Fruit fly (Drosophila melanogaster) whole organism, embryonic: ENCODE results near the gene CG33721.

Source experiments
- Awh ChIP-seq: fragments of 200-800 bp; sonication (Bioruptor generic); IDR thresholded peaks from 2 replicates; pipeline ENCODE4, ENCODE4 v1.3.6; 2022; ENCODE audit warnings: missing biosample characterization, missing genetic modification characterization
- CG10462 ChIP-seq: fragments of 200-800 bp; sonication (Bioruptor generic); optimal IDR thresholded peaks from 2 replicates; lab custom pipeline; 2016; ENCODE audit warnings: missing biosample characterization, missing genetic modification characterization
- CG11504 ChIP-seq: fragments of 200-800 bp; sonication (Bioruptor generic); optimal IDR thresholded peaks from 3 replicates; lab custom pipeline; 2019; ENCODE audit warnings: missing biosample characterization, mild to moderate bottlenecking, missing genetic modification characterization, moderate library complexity
- CG13424 ChIP-seq: fragments of 200-800 bp; sonication (Bioruptor generic); optimal IDR thresholded peaks from 2 replicates; lab custom pipeline; 2019; ENCODE audit warnings: missing biosample characterization, mild to moderate bottlenecking, missing genetic modification characterization, moderate library complexity
- CG16813 ChIP-seq: fragments of 200-800 bp; sonication (Bioruptor generic); IDR thresholded peaks from 3 replicates; pipeline ENCODE4 v1.3.6; 2022; ENCODE audit warnings: missing biosample characterization, missing genetic modification characterization; ENCODE audit not compliant: partially characterized antibody
- CG17361 ChIP-seq: fragments of 200-800 bp; sonication (Bioruptor generic); IDR thresholded peaks from 3 replicates; pipeline ENCODE4 v1.3.6; 2022; ENCODE audit warnings: missing biosample characterization, missing genetic modification characterization
- CG17912 ChIP-seq: fragments of 200-800 bp; sonication (Bioruptor generic); optimal IDR thresholded peaks from 2 replicates; lab custom pipeline; 2018; ENCODE audit warnings: missing biosample characterization, mild to moderate bottlenecking, missing genetic modification characterization
- CG18619 ChIP-seq: fragments of 200-800 bp; sonication (Bioruptor generic); optimal IDR thresholded peaks from 3 replicates; lab custom pipeline; 2017; ENCODE audit warnings: missing biosample characterization, mild to moderate bottlenecking, missing genetic modification characterization
- CG32532 ChIP-seq: fragments of 200-800 bp; sonication (Bioruptor generic); IDR thresholded peaks from 2 replicates; pipeline ENCODE4 v1.3.6; 2022; ENCODE audit warnings: missing biosample characterization, missing genetic modification characterization
- CG7786 ChIP-seq: fragments of 200-800 bp; sonication (Bioruptor generic); optimal IDR thresholded peaks from 2 replicates; lab custom pipeline; 2016; ENCODE audit warnings: missing biosample characterization, missing genetic modification characterization
- CG7987 ChIP-seq: fragments of 200-800 bp; sonication (Bioruptor generic); optimal IDR thresholded peaks from 2 replicates; lab custom pipeline; 2018; ENCODE audit warnings: missing biosample characterization, mild to moderate bottlenecking, missing genetic modification characterization, moderate library complexity
- CG9609 ChIP-seq: fragments of 200-800 bp; sonication (Bioruptor generic); optimal IDR thresholded peaks from 3 replicates; lab custom pipeline; 2016; ENCODE audit warnings: missing biosample characterization, missing genetic modification characterization
- CG9932 ChIP-seq: fragments of 200-800 bp; sonication (Bioruptor generic); IDR thresholded peaks from 2 replicates; pipeline ENCODE4 v1.3.6; 2022; ENCODE audit warnings: missing biosample characterization, missing genetic modification characterization
- CHES-1-like ChIP-seq: fragments of 200-800 bp; sonication (Bioruptor generic); optimal IDR thresholded peaks from 2 replicates; lab custom pipeline; 2016; ENCODE audit warnings: missing biosample characterization, missing genetic modification characterization
- Dbx ChIP-seq: fragments of 200-800 bp; sonication (Bioruptor generic); IDR thresholded peaks from 3 replicates; pipeline ENCODE4 v1.3.6; 2022; ENCODE audit warnings: missing biosample characterization, missing genetic modification characterization
- Dip2 ChIP-seq: fragments of 200-800 bp; sonication (Bioruptor generic); IDR thresholded peaks from 2 replicates; pipeline ENCODE4 v1.3.6; 2022; ENCODE audit warnings: missing biosample characterization, missing genetic modification characterization
- Dip3 ChIP-seq: fragments of 200-800 bp; sonication (Bioruptor generic); optimal IDR thresholded peaks from 3 replicates; lab custom pipeline; 2016; ENCODE audit warnings: missing biosample characterization, missing genetic modification characterization
- Doc3 ChIP-seq: fragments of 200-800 bp; sonication (Bioruptor generic); IDR thresholded peaks from 3 replicates; pipeline ENCODE4 v1.3.6; 2022; ENCODE audit warnings: missing biosample characterization, missing genetic modification characterization; ENCODE audit not compliant: partially characterized antibody
- Eip74EF ChIP-seq, 2 experiments: fragments of 200-800 bp in 1 of 2; fragments of >200 bp in 1 of 2; sonication (Bioruptor generic) in 1 of 2; optimal IDR thresholded peaks; 2 replicates each; lab custom pipeline; 2017 to 2019; ENCODE audit warnings: missing biosample characterization in 2 of 2, missing genetic modification characterization in 2 of 2, mild to moderate bottlenecking in 1 of 2, moderate library complexity in 1 of 2
- Gsc ChIP-seq: fragments of 200-800 bp; sonication (Bioruptor generic); IDR thresholded peaks from 2 replicates; pipeline ENCODE4 v1.3.6; 2022; ENCODE audit warnings: missing biosample characterization, missing genetic modification characterization
- HLH54F ChIP-seq: fragments of 200-800 bp; sonication (Bioruptor generic); optimal IDR thresholded peaks from 3 replicates; lab custom pipeline; 2016; ENCODE audit warnings: missing biosample characterization, missing genetic modification characterization
- Hey ChIP-seq: fragments of 200-800 bp; sonication (Bioruptor generic); optimal IDR thresholded peaks from 3 replicates; lab custom pipeline; 2018; ENCODE audit warnings: missing biosample characterization, mild to moderate bottlenecking, missing genetic modification characterization
- Hr78 ChIP-seq, 2 experiments: fragments of 200-800 bp in 1 of 2; fragments of >200 bp in 1 of 2; sonication (Bioruptor generic) in 1 of 2; optimal IDR thresholded peaks; 2 replicates each; lab custom pipeline; 2017 to 2019; ENCODE audit warnings: missing biosample characterization in 2 of 2, missing genetic modification characterization in 2 of 2, mild to moderate bottlenecking in 1 of 2, moderate library complexity in 1 of 2
- Hsf ChIP-seq: fragments of 200-800 bp; sonication (Bioruptor generic); optimal IDR thresholded peaks from 3 replicates; lab custom pipeline; 2016; ENCODE audit warnings: missing biosample characterization, missing genetic modification characterization
- Lpt ChIP-seq: fragments of >200 bp; optimal IDR thresholded peaks from 2 replicates; lab custom pipeline; 2018; ENCODE audit warnings: missing biosample characterization, missing genetic modification characterization
- Med ChIP-seq: fragments of 200-800 bp; sonication (Bioruptor generic); peaks from one replicate; lab custom pipeline; 2016; ENCODE audit warnings: missing biosample characterization, missing genetic modification characterization, mild to moderate bottlenecking, inconsistent platforms, moderate library complexity
- NfI ChIP-seq: fragments of 200-800 bp; sonication (Bioruptor generic); optimal IDR thresholded peaks from 3 replicates; lab custom pipeline; 2018; ENCODE audit warnings: missing biosample characterization, mild to moderate bottlenecking, missing genetic modification characterization, moderate library complexity
- Sin3A ChIP-seq: fragments of >200 bp; optimal IDR thresholded peaks from 2 replicates; lab custom pipeline; 2018
- Sox100B ChIP-seq: fragments of 200-800 bp; sonication (Bioruptor generic); optimal IDR thresholded peaks from 3 replicates; lab custom pipeline; 2018; ENCODE audit warnings: missing biosample characterization, mild to moderate bottlenecking, missing genetic modification characterization
- Tbp ChIP-seq: fragments of >200 bp; optimal IDR thresholded peaks from 2 replicates; lab custom pipeline; 2018; ENCODE audit warnings: missing biosample characterization, missing genetic modification characterization
- Vsx1 ChIP-seq: fragments of 200-800 bp; sonication (Bioruptor generic); optimal IDR thresholded peaks from 2 replicates; lab custom pipeline; 2017; ENCODE audit warnings: missing biosample characterization, mild to moderate bottlenecking, missing genetic modification characterization, missing genetic modification reagents
- ab ChIP-seq: fragments of 200-800 bp; sonication (Bioruptor generic); optimal IDR thresholded peaks from 2 replicates; lab custom pipeline; 2016; ENCODE audit warnings: missing biosample characterization, missing genetic modification characterization
- ase ChIP-seq: fragments of 200-800 bp; sonication (Bioruptor generic); IDR thresholded peaks from 3 replicates; pipeline ENCODE4 v1.3.6; 2022; ENCODE audit warnings: missing biosample characterization, missing genetic modification characterization
- bowl ChIP-seq: fragments of 200-800 bp; sonication (Bioruptor generic); IDR thresholded peaks from 2 replicates; pipeline ENCODE4 v1.3.6; 2022; ENCODE audit warnings: missing biosample characterization, missing genetic modification characterization
- chinmo ChIP-seq: fragments of 200-800 bp; sonication (Bioruptor generic); IDR thresholded peaks from 4 replicates; pipeline ENCODE4 v1.3.6; 2022; ENCODE audit warnings: missing biosample characterization, missing genetic modification characterization; ENCODE audit not compliant: partially characterized antibody
- dan ChIP-seq: fragments of 200-800 bp; sonication (Bioruptor generic); IDR thresholded peaks from 2 replicates; pipeline ENCODE4 v1.3.6; 2022; ENCODE audit warnings: missing biosample characterization, missing genetic modification characterization
- eve ChIP-seq, 2 experiments: fragments of >200 bp; optimal IDR thresholded peaks; 2 replicates each; lab custom pipeline; 2017; ENCODE audit warnings: missing biosample characterization in 2 of 2, missing genetic modification characterization in 2 of 2
- fd64A ChIP-seq: fragments of 200-800 bp; sonication (Bioruptor generic); optimal IDR thresholded peaks from 3 replicates; lab custom pipeline; 2018; ENCODE audit warnings: missing biosample characterization, mild to moderate bottlenecking, missing genetic modification characterization
- fru ChIP-seq: fragments of >200 bp; optimal IDR thresholded peaks from 2 replicates; lab custom pipeline; 2017
- fu2 ChIP-seq: fragments of 200-800 bp; sonication (Bioruptor generic); optimal IDR thresholded peaks from 2 replicates; lab custom pipeline; 2016; ENCODE audit warnings: missing biosample characterization, missing genetic modification characterization
- grn ChIP-seq: fragments of 200-800 bp; sonication (Bioruptor generic); optimal IDR thresholded peaks from 3 replicates; lab custom pipeline; 2017; ENCODE audit warnings: missing biosample characterization, missing genetic modification characterization
- hb ChIP-seq: fragments of 200-800 bp; sonication (Bioruptor generic); IDR thresholded peaks from 3 replicates; pipeline ENCODE4 v1.3.6; 2022; ENCODE audit warnings: missing biosample characterization, missing genetic modification characterization; ENCODE audit not compliant: partially characterized antibody
- row ChIP-seq: fragments of 200-800 bp; sonication (Bioruptor generic); IDR thresholded peaks from 3 replicates; pipeline ENCODE4 v1.3.6; 2022; ENCODE audit warnings: missing biosample characterization, missing genetic modification characterization
- sd ChIP-seq: fragments of 200-800 bp; sonication (Bioruptor generic); optimal IDR thresholded peaks from 3 replicates; lab custom pipeline; 2018; ENCODE audit warnings: missing biosample characterization, mild to moderate bottlenecking, missing genetic modification characterization, moderate library complexity
- sug ChIP-seq: fragments of 200-800 bp; optimal IDR thresholded peaks from 2 replicates; lab custom pipeline; 2019; ENCODE audit warnings: missing biosample characterization, mild to moderate bottlenecking, missing genetic modification characterization, moderate library complexity
- tin ChIP-seq: fragments of 200-800 bp; sonication (Bioruptor generic); optimal IDR thresholded peaks from 3 replicates; lab custom pipeline; 2016; ENCODE audit warnings: missing biosample characterization, missing genetic modification characterization
- tll ChIP-seq, 2 experiments: fragments of 200-800 bp in 1 of 2; fragments of >200 bp in 1 of 2; sonication (Bioruptor generic) in 1 of 2; optimal IDR thresholded peaks; 2 replicates each; lab custom pipeline; 2017 to 2019; ENCODE audit warnings: missing biosample characterization in 2 of 2, missing genetic modification characterization in 2 of 2, mild to moderate bottlenecking in 1 of 2, moderate library complexity in 1 of 2
- yki ChIP-seq: fragments of >200 bp; optimal IDR thresholded peaks from 3 replicates; lab custom pipeline; 2018
- z ChIP-seq: fragments of 200-800 bp; sonication (Bioruptor generic); IDR thresholded peaks from 3 replicates; pipeline ENCODE4 v1.3.6; 2022; ENCODE audit warnings: missing biosample characterization, missing genetic modification characterization

The CG33721 gene

dm6 chr3R:22356464-22357410 lies 25.9 kb downstream of the CG33721 start, which contains the start of gene Sar1 (continued):
- peak; percentile 24 for TF ChIP-seq Vsx1 (GFP tag; lab: Kevin White, UChicago)
- TF ChIP-seq Lpt (GFP tag; lab: Kevin White, UChicago) = no peak
- peak; percentile 51 for TF ChIP-seq fu2 (GFP tag; lab: Kevin White, UChicago)
- peak; percentile 67 for TF ChIP-seq CG9932
- TF ChIP-seq Tbp (GFP tag; lab: Kevin White, UChicago) = no peak
- TF ChIP-seq ase (GFP tag; lab: Robert Waterston, UW) = no peak
- peak in 1 of 2 experiments; percentile 83 for TF ChIP-seq Eip74EF (GFP tag; optimal IDR thresholded peaks at IDR 0.05; lab: Kevin White, UChicago)
- TF ChIP-seq CG13424 (tag; lab: Kevin White, UChicago) = peak; percentile 25
- TF ChIP-seq tll (GFP tag; optimal IDR thresholded peaks at IDR 0.05; lab: Kevin White, UChicago) = peak in 1 of 2 experiments; percentile 53
- peak; percentile 3 for TF ChIP-seq Dip3 (GFP tag; lab: Kevin White, UChicago)
- TF ChIP-seq bowl (GFP tag; lab: Robert Waterston, UW) = no peak
- TF ChIP-seq NfI (GFP tag; lab: Kevin White, UChicago) = no peak
- TF ChIP-seq CG16813 (GFP tag; lab: Robert Waterston, UW) = peak; percentile 93
- TF ChIP-seq chinmo (GFP tag; lab: Robert Waterston, UW) = peak; percentile 94; the same call in 3 of the 4 replicates
- peak; percentile 79 for TF ChIP-seq CG11504 (tag; lab: Kevin White, UChicago)
- TF ChIP-seq z = no peak; the same call in 2 of the 3 replicates
- TF ChIP-seq CG18619 (GFP tag; lab: Kevin White, UChicago) = no peak
- peak; percentile 52 for TF ChIP-seq CG7786 (GFP tag; lab: Kevin White, UChicago)
- no peak for TF ChIP-seq Hey (tag; lab: Kevin White, UChicago)
- no peak for TF ChIP-seq tin (GFP tag; lab: Kevin White, UChicago)
- TF ChIP-seq CG17912 (GFP tag; lab: Kevin White, UChicago) = peak; percentile 55
- TF ChIP-seq Hr78 (GFP tag; optimal IDR thresholded peaks at IDR 0.05; lab: Kevin White, UChicago) = no peak
- TF ChIP-seq dan = no peak
- peak; percentile 44; the same call in 2 of the 3 replicates for TF ChIP-seq row
- no peak for TF ChIP-seq ab (GFP tag; lab: Kevin White, UChicago)
- peak; percentile 6 for TF ChIP-seq grn (GFP tag; lab: Kevin White, UChicago)
- TF ChIP-seq yki (lab: Kevin White, UChicago) = peak; percentile 44
- peak; percentile 23 for TF ChIP-seq HLH54F (GFP tag; lab: Kevin White, UChicago)
- TF ChIP-seq CHES-1-like (GFP tag; lab: Kevin White, UChicago) = peak; percentile 62
- no peak for TF ChIP-seq fd64A (GFP tag; lab: Kevin White, UChicago)
- TF ChIP-seq Sin3A (lab: Kevin White, UChicago) = peak; percentile 81
- TF ChIP-seq Sox100B (GFP tag; lab: Kevin White, UChicago) = no peak
- peak; percentile 85 for TF ChIP-seq hb
- TF ChIP-seq CG9609 = peak; percentile 41
- TF ChIP-seq CG7987 (GFP tag; lab: Kevin White, UChicago) = peak; percentile 14
- TF ChIP-seq Hsf = peak; percentile 29
- peak; percentile 74; the same call in 2 of the 3 replicates for TF ChIP-seq Dbx
- no peak for TF ChIP-seq eve (GFP tag; optimal IDR thresholded peaks at IDR 0.05; lab: Kevin White, UChicago)
- no peak for TF ChIP-seq Dip2 (GFP tag; lab: Robert Waterston, UW)
- TF ChIP-seq fru (lab: Kevin White, UChicago) = no peak
- no peak for TF ChIP-seq CG10462
- 0 out of 2 replicates have a peak, but pooled peaks have one; percentile 9 for TF ChIP-seq CG32532
- TF ChIP-seq Gsc (GFP tag; lab: Robert Waterston, UW) = no peak
- TF ChIP-seq sug = peak; percentile 60
- TF ChIP-seq Awh (GFP tag; lab: Robert Waterston, UW) = no peak
- TF ChIP-seq sd (tag; lab: Kevin White, UChicago) = peak; percentile 4
- TF ChIP-seq CG17361 (GFP tag; lab: Robert Waterston, UW) = peak; percentile 19; the same call in 1 of the 3 replicates
- peak; percentile 90 for TF ChIP-seq Med (GFP tag; lab: Kevin White, UChicago)
- TF ChIP-seq Doc3 (GFP tag; lab: Robert Waterston, UW) = peak; percentile 82
